Worm (Caenorhabditis elegans) whole organism, midembryonic: ENCODE data around the gene Y66D12A.11.

ENCODE experiments used
- klf-2 ChIP-seq: fragments of 200-800 bp; sonication (Bioruptor generic); conservative IDR thresholded peaks from 2 replicates; pipeline ENCODE4 v1.3.6; 2022; ENCODE audit warnings: missing genetic modification reagents, missing genetic modification characterization, missing compliant biosample characterization
- tab-1 ChIP-seq: fragments of 200-800 bp; sonication (Bioruptor generic); IDR thresholded peaks from 2 replicates; pipeline ENCODE4 v1.3.6; 2022; ENCODE audit warnings: missing genetic modification characterization, missing compliant biosample characterization
- ztf-23 ChIP-seq: fragments of 200-800 bp; sonication (Bioruptor generic); IDR thresholded peaks from 2 replicates; pipeline ENCODE4 v1.3.6; 2022; ENCODE audit warnings: missing genetic modification reagents, missing genetic modification characterization, missing compliant biosample characterization
- ztf-29 ChIP-seq: fragments of 200-800 bp; sonication (Bioruptor generic); IDR thresholded peaks from 2 replicates; pipeline ENCODE4 v1.3.6; 2022; ENCODE audit warnings: missing genetic modification reagents, missing genetic modification characterization, missing compliant biosample characterization

ce11 chrIII:11565602-11566001, 2.3 kb downstream of the Y66D12A.11 start, which contains the start of gene Y66D12A.10:
- TF ChIP-seq klf-2 (GFP tag; lab: Robert Waterston, UW) (no peak), ztf-23 (GFP tag; lab: Robert Waterston, UW) (no peak), tab-1 (GFP tag; lab: Robert Waterston, UW) (no peak), ztf-29 (GFP tag; lab: Robert Waterston, UW) (no peak)
